Fruit fly (Drosophila melanogaster) whole organism, embryonic: ENCODE data around the gene Vm26Aa.
A peak's percentile ranks its signal among the peaks of the same experiment; 100 is the strongest.

Experiments
- Bteb2 ChIP-seq: fragments of 200-800 bp; sonication (Bioruptor generic); optimal IDR thresholded peaks from 2 replicates; lab custom pipeline; 2016; ENCODE audit warnings: missing biosample characterization, missing genetic modification characterization
- CG10209 ChIP-seq: fragments of 200-800 bp; sonication (Bioruptor generic); optimal IDR thresholded peaks from 3 replicates; lab custom pipeline; 2017; ENCODE audit warnings: missing biosample characterization, mild to moderate bottlenecking, missing genetic modification characterization, missing genetic modification reagents
- CG10366 ChIP-seq: fragments of 200-800 bp; sonication (Bioruptor generic); IDR thresholded peaks from 2 replicates; pipeline ENCODE4 v1.3.6; 2022; ENCODE audit warnings: missing biosample characterization, missing genetic modification characterization
- CG11093 ChIP-seq: fragments of 200-800 bp; sonication (Bioruptor generic); IDR thresholded peaks from 3 replicates; pipeline ENCODE4 v1.3.6; 2022; ENCODE audit warnings: missing biosample characterization, missing genetic modification characterization
- CG11398 ChIP-seq: fragments of 200-800 bp; sonication (Bioruptor generic); optimal IDR thresholded peaks from 2 replicates; lab custom pipeline; 2016; ENCODE audit warnings: missing biosample characterization, missing genetic modification characterization
- CG1233 ChIP-seq: fragments of 200-800 bp; sonication (Bioruptor generic); optimal IDR thresholded peaks from 4 replicates; lab custom pipeline; 2018; ENCODE audit warnings: missing biosample characterization, mild to moderate bottlenecking, missing genetic modification characterization
- CG12391 ChIP-seq: fragments of 200-800 bp; sonication (Bioruptor generic); optimal IDR thresholded peaks from 3 replicates; lab custom pipeline; 2018; ENCODE audit warnings: missing biosample characterization, mild to moderate bottlenecking, missing genetic modification characterization, moderate library complexity
- CG12769 ChIP-seq: fragments of 200-800 bp; sonication (Bioruptor generic); optimal IDR thresholded peaks from 2 replicates; lab custom pipeline; 2019; ENCODE audit warnings: missing biosample characterization, mild to moderate bottlenecking, missing genetic modification characterization, moderate library complexity
- CG14667 ChIP-seq: fragments of 200-800 bp; sonication (Bioruptor generic); IDR thresholded peaks from 2 replicates; pipeline ENCODE4 v1.3.6; 2022; ENCODE audit warnings: missing biosample characterization, missing genetic modification characterization
- CG1647 ChIP-seq: fragments of 200-800 bp; sonication (Bioruptor generic); optimal IDR thresholded peaks from 3 replicates; lab custom pipeline; 2016; ENCODE audit warnings: missing biosample characterization, missing genetic modification characterization
- CG17186 ChIP-seq: fragments of 200-800 bp; sonication (Bioruptor generic); optimal IDR thresholded peaks from 3 replicates; lab custom pipeline; 2017; ENCODE audit warnings: missing biosample characterization, missing genetic modification reagents, missing genetic modification characterization
- CG18764 ChIP-seq: fragments of 200-800 bp; sonication (Bioruptor generic); optimal IDR thresholded peaks from 3 replicates; lab custom pipeline; 2016; ENCODE audit warnings: missing biosample characterization, missing genetic modification characterization
- CG2889 ChIP-seq: fragments of 200-800 bp; sonication (Bioruptor generic); IDR thresholded peaks from 3 replicates; pipeline ENCODE4 v1.3.6; 2022; ENCODE audit warnings: missing biosample characterization, missing genetic modification characterization
- CG32767 ChIP-seq: fragments of 200-800 bp; sonication (Bioruptor generic); IDR thresholded peaks from 2 replicates; pipeline ENCODE4 v1.3.6; 2022; ENCODE audit warnings: missing biosample characterization, missing genetic modification characterization
- CG5953 ChIP-seq: fragments of 200-800 bp; sonication (Bioruptor generic); IDR thresholded peaks from 2 replicates; pipeline ENCODE4 v1.3.6; 2022; ENCODE audit warnings: missing biosample characterization, missing genetic modification characterization
- CG8944 ChIP-seq: fragments of 200-800 bp; sonication (Bioruptor generic); optimal IDR thresholded peaks from 3 replicates; lab custom pipeline; 2016; ENCODE audit warnings: missing biosample characterization, missing genetic modification characterization
- CG9215 ChIP-seq: fragments of 200-800 bp; sonication (Bioruptor generic); IDR thresholded peaks from 2 replicates; pipeline ENCODE4 v1.3.6; 2022; ENCODE audit warnings: missing biosample characterization, missing genetic modification characterization
- CkIIα-i1 ChIP-seq: fragments of 200-800 bp; sonication (Bioruptor generic); IDR thresholded peaks from 2 replicates; pipeline ENCODE4 v1.3.6; 2022; ENCODE audit warnings: missing biosample characterization, missing genetic modification characterization
- D19A ChIP-seq: fragments of 200-800 bp; optimal IDR thresholded peaks from 3 replicates; lab custom pipeline; 2019; ENCODE audit warnings: missing biosample characterization, mild to moderate bottlenecking, missing genetic modification characterization, moderate library complexity
- Dek ChIP-seq: fragments of 200-800 bp; sonication (Bioruptor generic); optimal IDR thresholded peaks from 3 replicates; lab custom pipeline; 2019; ENCODE audit warnings: missing biosample characterization, mild to moderate bottlenecking, missing genetic modification characterization, moderate library complexity
- Eip74EF ChIP-seq, 2 experiments: fragments of 200-800 bp in 1 of 2; fragments of >200 bp in 1 of 2; sonication (Bioruptor generic) in 1 of 2; optimal IDR thresholded peaks; 2 replicates each; lab custom pipeline; 2017 to 2019; ENCODE audit warnings: missing biosample characterization in 2 of 2, missing genetic modification characterization in 2 of 2, mild to moderate bottlenecking in 1 of 2, moderate library complexity in 1 of 2
- Ets65A ChIP-seq: fragments of 200-800 bp; sonication (Bioruptor generic); peaks from one replicate; lab custom pipeline; 2016; ENCODE audit warnings: missing biosample characterization, missing genetic modification characterization
- H15 ChIP-seq: fragments of 200-800 bp; sonication (Bioruptor generic); IDR thresholded peaks from 3 replicates; pipeline ENCODE4 v1.3.6; 2022; ENCODE audit warnings: missing biosample characterization, missing genetic modification characterization
- HLHmδ ChIP-seq: fragments of 200-800 bp; sonication (Bioruptor generic); optimal IDR thresholded peaks from 2 replicates; lab custom pipeline; 2018; ENCODE audit warnings: missing biosample characterization, mild to moderate bottlenecking, missing genetic modification characterization, moderate library complexity
- Opbp ChIP-seq: fragments of 200-800 bp; sonication (Bioruptor generic); IDR thresholded peaks from 3 replicates; pipeline ENCODE4 v1.3.6; 2022; ENCODE audit warnings: missing biosample characterization, missing genetic modification characterization; ENCODE audit not compliant: partially characterized antibody
- Rfx ChIP-seq: fragments of 200-800 bp; sonication (Bioruptor generic); IDR thresholded peaks from 2 replicates; pipeline ENCODE4 v1.3.6; 2022; ENCODE audit warnings: missing biosample characterization, missing genetic modification characterization
- Spps ChIP-seq: fragments of 200-800 bp; sonication (Bioruptor generic); optimal IDR thresholded peaks from 2 replicates; lab custom pipeline; 2018; ENCODE audit warnings: missing biosample characterization, mild to moderate bottlenecking, missing genetic modification characterization
- Taf1 ChIP-seq: fragments of 200-800 bp; sonication (Bioruptor generic); IDR thresholded peaks from 2 replicates; pipeline ENCODE4 v1.3.6; 2022; ENCODE audit warnings: missing biosample characterization, missing genetic modification characterization
- bab2 ChIP-seq: fragments of 200-800 bp; sonication (Bioruptor generic); optimal IDR thresholded peaks from 2 replicates; lab custom pipeline; 2016; ENCODE audit warnings: missing biosample characterization, missing genetic modification characterization
- bcd ChIP-seq: fragments of 200-800 bp; sonication (Bioruptor generic); optimal IDR thresholded peaks from 2 replicates; lab custom pipeline; 2017; ENCODE audit warnings: missing biosample characterization, mild to moderate bottlenecking, missing genetic modification characterization
- danr ChIP-seq: fragments of 200-800 bp; sonication (Bioruptor generic); IDR thresholded peaks from 2 replicates; pipeline ENCODE4 v1.3.6; 2022; ENCODE audit warnings: missing biosample characterization, missing genetic modification characterization
- dmrt99B ChIP-seq: fragments of 200-800 bp; sonication (Bioruptor generic); optimal IDR thresholded peaks from 2 replicates; lab custom pipeline; 2018; ENCODE audit warnings: missing biosample characterization, mild to moderate bottlenecking, missing genetic modification characterization, moderate library complexity
- dpn ChIP-seq, 2 experiments: fragments of 200-800 bp; sonication (Bioruptor generic); optimal IDR thresholded peaks; 3 replicates each; lab custom pipeline; 2016; ENCODE audit warnings: missing biosample characterization in 2 of 2, missing genetic modification characterization in 2 of 2
- gce ChIP-seq: fragments of 200-800 bp; sonication (Bioruptor generic); IDR thresholded peaks from 3 replicates; pipeline ENCODE4 v1.3.6; 2022; ENCODE audit warnings: missing biosample characterization, missing genetic modification characterization
- h ChIP-seq: fragments of >200 bp; optimal IDR thresholded peaks from 2 replicates; lab custom pipeline; 2017
- hkb ChIP-seq, 2 experiments: fragments of 200-800 bp in 1 of 2; fragments of >200 bp in 1 of 2; sonication (Bioruptor generic) in 1 of 2; IDR thresholded peaks in 1 of 2; optimal IDR thresholded peaks in 1 of 2; 2 replicates each; pipeline versions ENCODE4 v1.3.6 to Lab custom; 2017 to 2022; ENCODE audit warnings: missing biosample characterization in 1 of 2, missing genetic modification characterization in 1 of 2
- hth ChIP-seq: fragments of >200 bp; optimal IDR thresholded peaks from 2 replicates; lab custom pipeline; 2017; ENCODE audit warnings: inconsistent platforms
- ken ChIP-seq: fragments of 200-800 bp; sonication (Bioruptor generic); IDR thresholded peaks from 3 replicates; pipeline ENCODE4 v1.3.6; 2022; ENCODE audit warnings: missing biosample characterization, missing genetic modification characterization
- lov ChIP-seq, 2 experiments: fragments of 200-800 bp in 1 of 2; fragments of >200 bp in 1 of 2; sonication (Bioruptor generic) in 1 of 2; IDR thresholded peaks in 1 of 2; optimal IDR thresholded peaks in 1 of 2; 2 replicates in 1 of 2; 3 replicates in 1 of 2; pipeline versions ENCODE4 v1.3.6 to Lab custom; 2017 to 2022; ENCODE audit warnings: missing biosample characterization in 1 of 2, missing genetic modification characterization in 1 of 2
- oc ChIP-seq: fragments of 200-800 bp; sonication (Bioruptor generic); optimal IDR thresholded peaks from 2 replicates; lab custom pipeline; 2018; ENCODE audit warnings: missing biosample characterization, mild to moderate bottlenecking, missing genetic modification characterization, moderate library complexity
- prd ChIP-seq, 3 experiments: fragments of >200 bp in 2 of 3; fragments of 200-800 bp in 1 of 3; sonication (Bioruptor generic) in 1 of 3; optimal IDR thresholded peaks in 2 of 3; IDR thresholded peaks in 1 of 3; 2 replicates in 2 of 3; 3 replicates in 1 of 3; pipeline versions ENCODE4 v1.3.6 to Lab custom; 2017 to 2022; ENCODE audit warnings: missing biosample characterization in 1 of 3, missing genetic modification characterization in 1 of 3
- run ChIP-seq: fragments of 200-800 bp; sonication (Bioruptor generic); optimal IDR thresholded peaks from 3 replicates; lab custom pipeline; 2018; ENCODE audit warnings: missing biosample characterization, mild to moderate bottlenecking, missing genetic modification characterization
- sob ChIP-seq: fragments of 200-800 bp; sonication (Bioruptor generic); IDR thresholded peaks from 2 replicates; pipeline ENCODE4 v1.3.6; 2022; ENCODE audit warnings: missing biosample characterization, missing genetic modification characterization
- ssp ChIP-seq: fragments of 200-800 bp; sonication (Bioruptor generic); IDR thresholded peaks from 2 replicates; pipeline ENCODE4 v1.3.6; 2022; ENCODE audit warnings: missing biosample characterization, missing genetic modification characterization
- tgo ChIP-seq: fragments of 200-800 bp; sonication (Bioruptor generic); IDR thresholded peaks from 3 replicates; pipeline ENCODE4 v1.3.6; 2022; ENCODE audit warnings: missing biosample characterization, missing genetic modification characterization
- tll ChIP-seq, 2 experiments: fragments of 200-800 bp in 1 of 2; fragments of >200 bp in 1 of 2; sonication (Bioruptor generic) in 1 of 2; optimal IDR thresholded peaks; 2 replicates each; lab custom pipeline; 2017 to 2019; ENCODE audit warnings: missing biosample characterization in 2 of 2, missing genetic modification characterization in 2 of 2, mild to moderate bottlenecking in 1 of 2, moderate library complexity in 1 of 2
- tup ChIP-seq: fragments of 200-800 bp; sonication (Bioruptor generic); optimal IDR thresholded peaks from 2 replicates; lab custom pipeline; 2016; ENCODE audit warnings: missing biosample characterization, mild to moderate bottlenecking, missing genetic modification characterization, moderate library complexity
- wdn ChIP-seq: fragments of 200-800 bp; sonication (Bioruptor generic); IDR thresholded peaks from 2 replicates; pipeline ENCODE4 v1.3.6; 2022; ENCODE audit warnings: missing biosample characterization, missing genetic modification characterization
- zfh2 ChIP-seq: fragments of 200-800 bp; sonication (Bioruptor generic); optimal IDR thresholded peaks from 2 replicates; lab custom pipeline; 2016; ENCODE audit warnings: missing biosample characterization, missing genetic modification characterization

Gene Vm26Aa

DNA sequence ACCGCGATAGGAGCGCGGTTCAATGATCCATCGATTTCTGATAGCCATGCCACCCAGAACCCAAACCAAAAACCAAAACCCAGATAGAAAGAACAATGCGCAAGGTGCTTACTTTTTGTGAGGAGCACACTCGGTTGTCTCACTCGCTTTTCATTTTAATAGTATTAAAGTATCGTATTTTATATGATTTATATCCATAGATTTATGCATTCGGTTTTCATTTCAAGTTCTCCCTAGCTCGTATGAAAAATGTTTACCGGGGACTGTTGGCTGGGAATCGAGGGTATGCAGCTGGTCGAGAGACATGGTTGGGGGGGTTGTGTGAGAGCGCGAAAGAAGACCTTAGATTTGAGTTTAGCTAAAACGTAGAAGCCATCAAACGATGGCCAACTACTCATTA, 11.9 kb upstream of the Vm26Aa start (continued):
- TF ChIP-seq Eip74EF (GFP tag; optimal IDR thresholded peaks at IDR 0.05; lab: Kevin White, UChicago) (no peak), CG1647 (GFP tag; lab: Kevin White, UChicago) (peak; percentile 33), CG10209 (GFP tag; lab: Kevin White, UChicago) (peak; percentile 51), HLHmδ (GFP tag; lab: Kevin White, UChicago) (no peak), tgo (GFP tag; lab: Robert Waterston, UW) (peak; percentile 76), CG11398 (no peak), CG5953 (no peak), bcd (GFP tag; lab: Kevin White, UChicago) (peak; percentile 29), CG17186 (GFP tag; lab: Kevin White, UChicago) (no peak), Bteb2 (GFP tag; lab: Kevin White, UChicago) (peak; percentile 12), Spps (tag; lab: Kevin White, UChicago) (no peak), sob (peak; percentile 67), hkb (optimal IDR thresholded peaks at IDR 0.05; lab: Kevin White, UChicago) (no peak), hkb (GFP tag; IDR thresholded peaks at IDR 0.05; lab: Robert Waterston, UW) (peak; percentile 34; the same call in 1 of the 2 replicates), ken (GFP tag; lab: Robert Waterston, UW) (peak; percentile 63; the same call in 1 of the 3 replicates), CG14667 (GFP tag; lab: Robert Waterston, UW) (0 out of 2 replicates have a peak, but pooled peaks have one; percentile 30), tll (GFP tag; optimal IDR thresholded peaks at IDR 0.05; lab: Kevin White, UChicago) (no peak), zfh2 (peak; percentile 26), CG1233 (peak; percentile 9), CG18764 (GFP tag; lab: Kevin White, UChicago) (no peak), CG32767 (GFP tag; lab: Robert Waterston, UW) (peak; percentile 40; the same call in 1 of the 2 replicates), CkIIα-i1 (GFP tag; lab: Robert Waterston, UW) (no peak), ssp (GFP tag; lab: Robert Waterston, UW) (peak; percentile 37; the same call in 1 of the 2 replicates), Opbp (GFP tag; lab: Robert Waterston, UW) (no peak), CG12391 (tag; lab: Kevin White, UChicago) (peak; percentile 42), CG10366 (GFP tag; lab: Robert Waterston, UW) (peak; percentile 50), hth (lab: Kevin White, UChicago) (no peak), danr (peak; percentile 22; the same call in 1 of the 2 replicates), dmrt99B (peak; percentile 54), tup (no peak), Dek (tag; lab: Kevin White, UChicago) (peak; percentile 12), dpn (GFP tag; optimal IDR thresholded peaks at IDR 0.05; lab: Kevin White, UChicago) (peak; percentile 3 to 9), lov (optimal IDR thresholded peaks at IDR 0.05; lab: Kevin White, UChicago) (no peak), lov (GFP tag; IDR thresholded peaks at IDR 0.05; lab: Robert Waterston, UW) (no peak), oc (peak; percentile 13), run (tag; lab: Kevin White, UChicago) (no peak), CG11093 (GFP tag; lab: Robert Waterston, UW) (0 out of 3 replicates have a peak, but pooled peaks have one; percentile 31), prd (optimal IDR thresholded peaks at IDR 0.05; lab: Kevin White, UChicago) (no peak), prd (GFP tag; IDR thresholded peaks at IDR 0.05; lab: Robert Waterston, UW) (peak; percentile 61), D19A (tag; lab: Kevin White, UChicago) (peak; percentile 34), CG12769 (tag; lab: Kevin White, UChicago) (peak; percentile 44), CG9215 (peak; percentile 28; the same call in 1 of the 2 replicates), CG2889 (GFP tag; lab: Robert Waterston, UW) (no peak), H15 (GFP tag; lab: Robert Waterston, UW) (peak; percentile 36; the same call in 1 of the 3 replicates), gce (GFP tag; lab: Robert Waterston, UW) (0 out of 3 replicates have a peak, but pooled peaks have one; percentile 12), CG8944 (no peak), Rfx (peak; percentile 81), Ets65A (GFP tag; lab: Kevin White, UChicago) (no peak), bab2 (GFP tag; lab: Kevin White, UChicago) (peak; percentile 14), wdn (0 out of 2 replicates have a peak, but pooled peaks have one; percentile 32), Taf1 (GFP tag; lab: Robert Waterston, UW) (peak; percentile 40; the same call in 1 of the 2 replicates), h (no peak)
